Fruit fly (Drosophila melanogaster): ENCODE data around the gene CG17803.

The CG17803 gene

DNA sequence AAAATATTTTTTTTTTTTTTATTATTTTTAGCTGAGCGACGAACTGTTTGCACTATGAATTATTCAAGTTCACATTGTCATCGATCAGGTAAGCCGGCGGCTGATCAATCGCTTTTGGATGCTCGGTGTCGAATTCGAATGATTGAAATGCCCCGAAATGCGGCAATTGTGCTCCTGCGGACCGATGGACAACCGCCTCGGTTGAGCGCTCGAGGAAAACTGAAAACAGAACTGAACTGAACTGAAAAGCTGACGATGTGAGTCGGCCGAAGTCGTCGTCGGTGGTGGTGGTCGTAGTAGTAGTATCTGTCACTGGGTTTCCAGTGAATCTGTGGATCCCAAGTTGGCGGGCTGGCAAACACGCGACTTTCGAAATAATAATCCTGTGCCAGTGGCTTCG lies 39.1 kb downstream of the CG17803 start:
- TF ChIP-seq CG32121 (GFP tag; IDR thresholded peaks at IDR 0.05) = no peak
- TF ChIP-seq CG8159 (tag; optimal IDR thresholded peaks at IDR 0.05) = no peak
- no peak for TF ChIP-seq CG13204 (GFP tag; optimal IDR thresholded peaks at IDR 0.05)
- TF ChIP-seq CG15710 (tag; optimal IDR thresholded peaks at IDR 0.05) = no peak
- no peak for TF ChIP-seq fd96Ca (GFP tag; IDR thresholded peaks at IDR 0.05)
- TF ChIP-seq CG34367 (tag; optimal IDR thresholded peaks at IDR 0.05) = no peak
- no peak for TF ChIP-seq Pif1A (GFP tag; optimal IDR thresholded peaks at IDR 0.05)
- TF ChIP-seq CG4496 (GFP tag; IDR thresholded peaks at IDR 0.05) = no peak
- no peak for TF ChIP-seq rn (GFP tag; IDR thresholded peaks at IDR 0.05)
- TF ChIP-seq Pif1B (GFP tag; optimal IDR thresholded peaks at IDR 0.05) = no peak
- TF ChIP-seq Ets98B (GFP tag; IDR thresholded peaks at IDR 0.05) = no peak

DNA sequence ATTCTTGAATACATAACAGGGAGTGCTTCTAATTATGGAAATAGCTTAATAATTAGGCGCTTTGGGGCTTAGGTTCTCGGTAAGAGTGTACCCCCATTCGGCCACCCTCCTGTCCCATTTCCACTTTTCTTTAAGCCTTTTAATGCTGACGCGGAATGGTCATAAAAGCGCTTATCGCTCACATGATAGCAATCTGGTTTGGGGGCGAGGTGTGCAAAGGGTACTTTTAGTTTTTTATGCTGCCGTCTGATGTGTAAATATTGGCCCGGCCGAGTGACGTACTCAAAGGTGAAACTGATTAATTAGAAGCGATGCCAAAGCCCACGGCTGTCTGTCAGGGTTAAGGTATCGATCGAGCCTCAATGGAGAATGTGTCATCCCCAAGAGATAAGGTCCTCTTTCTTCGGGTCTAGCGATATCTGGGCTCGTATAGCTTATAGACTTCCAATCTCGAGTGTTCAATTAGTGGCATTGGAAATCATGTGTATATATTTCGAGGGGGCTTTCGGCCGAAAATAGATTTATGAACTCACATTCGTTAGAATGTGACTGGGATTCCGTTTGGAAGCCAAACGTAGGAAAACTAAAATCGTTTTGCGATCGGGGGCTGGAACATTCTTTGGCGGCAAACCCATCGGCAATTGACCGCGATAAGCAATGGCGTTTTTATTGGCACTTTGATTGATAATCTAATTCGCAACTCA lies 41.4 kb downstream of the CG17803 start:
- TF ChIP-seq CG9948 (tag; optimal IDR thresholded peaks at IDR 0.05) (no peak), CG15710 (tag; optimal IDR thresholded peaks at IDR 0.05) (no peak), CG12605 (GFP tag; IDR thresholded peaks at IDR 0.05) (no peak)

DNA sequence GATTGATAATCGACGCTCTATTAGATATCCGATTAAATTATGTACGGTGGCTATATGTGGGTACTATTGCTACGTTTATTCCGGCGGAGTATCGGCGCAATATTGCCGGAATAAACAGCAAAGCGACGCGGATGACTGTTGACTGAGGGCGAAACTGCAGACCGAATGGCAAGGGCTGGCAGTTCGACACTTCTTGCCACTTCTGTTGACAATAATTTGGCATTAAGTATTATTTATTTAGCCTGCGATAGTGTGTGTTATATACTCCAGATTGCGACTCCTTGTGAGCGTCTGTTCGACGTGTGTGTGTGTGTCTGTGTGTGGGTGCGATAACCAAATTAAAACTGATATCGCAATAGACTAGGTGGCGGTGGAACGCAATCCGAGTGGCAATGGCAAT lies 42.4 kb downstream of the CG17803 start:
- TF ChIP-seq rn (GFP tag; IDR thresholded peaks at IDR 0.05) = no peak
- TF ChIP-seq Ets98B (GFP tag; IDR thresholded peaks at IDR 0.05) = no peak
- no peak for TF ChIP-seq CG9948 (tag; optimal IDR thresholded peaks at IDR 0.05)
- no peak for TF ChIP-seq gl (tag; optimal IDR thresholded peaks at IDR 0.05)

Data from whole organism, pupa.